Fruit fly (Drosophila melanogaster): ENCODE data around the gene Ctr1C.

DNA sequence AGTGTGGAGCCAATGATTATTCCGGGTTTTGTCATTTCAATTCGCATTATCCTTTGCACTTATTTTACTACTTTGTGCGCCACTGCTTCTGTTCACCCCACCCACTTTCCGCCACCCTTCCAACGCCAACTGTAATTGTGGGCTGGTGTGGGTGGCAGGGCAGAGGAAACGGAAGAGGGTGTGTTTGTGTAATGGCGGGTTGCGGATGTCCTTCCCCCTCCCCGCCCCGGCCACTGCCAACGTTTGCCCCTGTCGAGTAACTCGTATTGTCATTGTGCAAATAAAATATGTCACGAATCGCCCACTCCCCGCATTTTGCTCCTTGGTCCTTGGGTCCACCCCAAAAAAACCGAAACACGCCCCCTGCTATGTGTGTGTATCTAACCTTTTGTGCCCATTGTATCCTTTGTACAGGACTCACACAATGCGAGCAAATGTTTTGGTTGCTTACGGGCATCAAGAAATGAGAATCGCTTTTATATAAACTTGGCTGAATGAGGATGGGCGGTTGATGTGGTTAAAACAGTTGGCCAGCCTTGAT lies 30.2 kb downstream of the Ctr1C start:
- no peak for TF ChIP-seq lola (GFP tag; optimal IDR thresholded peaks at IDR 0.05)
- TF ChIP-seq OdsH (GFP tag; optimal IDR thresholded peaks at IDR 0.05) = no peak
- TF ChIP-seq Rel (GFP tag; optimal IDR thresholded peaks at IDR 0.05) = no peak
- no peak for TF ChIP-seq Rel (tag; optimal IDR thresholded peaks at IDR 0.05)
- no peak for TF ChIP-seq sv (GFP tag; optimal IDR thresholded peaks at IDR 0.05)
- TF ChIP-seq woc (GFP tag; optimal IDR thresholded peaks at IDR 0.05) = no peak
- no peak for TF ChIP-seq Sp1 (GFP tag; optimal IDR thresholded peaks at IDR 0.05)
- no peak for TF ChIP-seq CrebA (GFP tag; optimal IDR thresholded peaks at IDR 0.05; ENCODE audit: borderline replicate concordance)
- no peak for TF ChIP-seq CG9705 (GFP tag; optimal IDR thresholded peaks at IDR 0.05)
- TF ChIP-seq br (GFP tag; optimal IDR thresholded peaks at IDR 0.05) = no peak

Measured in whole organism, wandering third instar larva.